Worm (Caenorhabditis elegans) whole organism, mixed stage, embryonic: ENCODE data around the gene ZK218.11.

Experiments used
- blmp-1 ChIP-seq: fragments of 150-350 bp; optimal IDR thresholded peaks from 2 replicates; lab custom pipeline; 2014; ENCODE audit warnings: missing biosample characterization, missing genetic modification characterization
- nhr-12 ChIP-seq: fragments of 150-350 bp; optimal IDR thresholded peaks from 2 replicates; lab custom pipeline; 2014; ENCODE audit warnings: missing biosample characterization, missing genetic modification characterization
- nhr-237 ChIP-seq: fragments of 150-350 bp; optimal IDR thresholded peaks from 2 replicates; lab custom pipeline; 2014; ENCODE audit warnings: missing biosample characterization, missing genetic modification characterization
- pha-4 ChIP-seq: fragments of 150-350 bp; optimal IDR thresholded peaks from 2 replicates; lab custom pipeline; 2018; ENCODE audit warnings: missing biosample characterization, missing genetic modification reagents, missing genetic modification characterization
- sem-2 ChIP-seq: fragments of 200-800 bp; sonication (Bioruptor generic); optimal IDR thresholded peaks from 2 replicates; lab custom pipeline; 2018; ENCODE audit warnings: mild to moderate bottlenecking, missing genetic modification characterization, missing compliant biosample characterization
- snpc-4 ChIP-seq: fragments of 150-350 bp; optimal IDR thresholded peaks from 2 replicates; lab custom pipeline; 2014; ENCODE audit warnings: missing biosample characterization, missing genetic modification characterization

DNA sequence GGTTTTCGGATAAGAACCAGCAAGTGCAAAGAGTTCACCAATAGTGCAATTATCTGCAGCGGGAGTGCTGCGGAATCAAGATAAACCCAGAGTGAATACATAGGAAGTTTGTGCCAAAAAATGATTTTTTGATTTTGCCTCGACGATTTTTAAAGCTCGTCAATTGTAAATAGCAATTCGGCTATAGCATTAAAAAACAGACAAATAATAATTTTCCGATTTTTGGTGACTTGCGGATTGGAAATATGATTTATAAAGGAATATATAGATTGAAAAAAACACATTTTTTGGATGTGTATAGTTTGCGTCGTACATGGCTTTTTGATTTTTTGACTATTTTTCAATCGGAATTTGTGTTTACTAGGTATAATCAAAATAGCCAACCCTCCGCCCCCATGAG is 28.4 kb downstream of the ZK218.11 start, which contains the start of gene srw-20:
- no peak for TF ChIP-seq snpc-4 (tag; lab: Kevin White, UChicago)
- no peak for TF ChIP-seq pha-4 (tag; lab: Kevin White, UChicago)
- TF ChIP-seq sem-2 (GFP tag; lab: Kevin White, UChicago): no peak
- no peak for TF ChIP-seq blmp-1 (tag; lab: Kevin White, UChicago)
- no peak for TF ChIP-seq nhr-237 (tag; lab: Kevin White, UChicago)
- no peak for TF ChIP-seq nhr-12
